Worm (Caenorhabditis elegans): Measurements from ENCODE around the gene srbc-83.
"Not testable (repeated sequence)": the region's sequence is repeated elsewhere in the genome, so short reads cannot be mapped to it uniquely, and the experiment has no call there.

Gene srbc-83

DNA sequence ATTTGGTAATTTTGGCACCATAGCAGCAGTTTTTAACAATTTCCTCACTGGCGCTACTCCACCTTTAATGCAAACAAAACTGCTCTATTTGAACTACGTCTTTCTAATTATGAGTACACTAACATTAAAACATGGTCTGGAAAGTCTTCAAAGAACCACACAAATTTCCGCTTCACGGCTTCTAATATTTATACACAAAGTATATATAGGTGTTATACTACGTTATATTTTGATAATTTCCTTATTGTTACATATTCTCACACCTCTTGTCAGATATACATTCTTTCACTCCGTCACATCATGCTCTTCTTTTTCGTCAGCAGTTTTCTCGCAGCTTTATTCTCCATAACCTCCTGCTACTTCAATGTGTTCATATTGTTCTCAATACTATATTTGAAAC is 3.1 kb downstream of the srbc-83 start, which contains the start of gene srbc-82:
Gene srbc-82 (plus strand): TSS at position 301 of the 400 bp plus-strand sequence.
- no peak for TF ChIP-seq unc-62 (GFP tag; optimal IDR thresholded peaks at IDR 0.05)

DNA sequence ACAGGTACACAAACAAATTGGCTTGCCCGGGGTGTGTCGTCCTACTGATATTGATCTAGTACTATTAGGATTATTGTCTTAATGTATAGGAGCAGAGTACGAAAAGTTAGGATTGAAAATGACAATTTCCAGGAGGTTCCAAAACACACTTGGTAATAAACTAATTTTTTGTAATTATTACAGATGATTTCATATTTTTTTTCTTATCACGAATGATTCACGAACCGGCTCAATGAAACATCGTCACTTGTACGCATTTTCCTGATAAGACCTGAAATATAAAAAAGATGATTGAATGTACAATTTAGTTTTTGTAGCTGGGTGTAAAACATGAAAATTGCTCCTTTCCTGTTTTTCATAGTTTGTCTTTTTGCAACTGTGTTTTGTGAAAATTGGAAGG is 5.3 kb downstream of the srbc-83 start, which contains the start of the genes C31A11.13 and oac-6:
Gene C31A11.13 (minus strand): TSS at position 113 of the 400 bp plus-strand sequence.
Gene oac-6 (plus strand): TSS at position 279 of the 400 bp plus-strand sequence.
- TF ChIP-seq unc-62 (GFP tag; optimal IDR thresholded peaks at IDR 0.05), result no peak

DNA sequence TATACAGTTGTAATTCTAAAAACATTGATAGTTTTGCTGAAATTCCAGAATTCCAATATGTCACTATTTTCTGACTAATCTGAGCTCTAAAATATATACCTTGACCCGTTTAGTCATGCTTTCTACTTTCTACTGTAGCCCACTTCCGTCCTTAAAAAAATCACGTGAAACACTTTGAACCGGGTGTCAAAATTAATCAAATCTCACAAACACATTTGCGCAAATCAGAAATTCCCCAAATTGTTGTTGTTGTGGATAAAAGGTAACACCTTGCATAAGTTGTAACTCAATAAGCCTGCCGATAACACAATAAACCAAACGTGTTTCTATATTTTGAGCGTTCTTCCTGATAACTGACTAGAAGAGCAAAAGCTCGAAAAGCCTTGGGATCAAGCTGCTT is 10.1 kb downstream of the srbc-83 start, which contains the start of gene srxa-7:
Gene srxa-7 (plus strand): TSS at position 301 of the 400 bp plus-strand sequence.
- TF ChIP-seq unc-62 (GFP tag; optimal IDR thresholded peaks at IDR 0.05), result no peak

DNA sequence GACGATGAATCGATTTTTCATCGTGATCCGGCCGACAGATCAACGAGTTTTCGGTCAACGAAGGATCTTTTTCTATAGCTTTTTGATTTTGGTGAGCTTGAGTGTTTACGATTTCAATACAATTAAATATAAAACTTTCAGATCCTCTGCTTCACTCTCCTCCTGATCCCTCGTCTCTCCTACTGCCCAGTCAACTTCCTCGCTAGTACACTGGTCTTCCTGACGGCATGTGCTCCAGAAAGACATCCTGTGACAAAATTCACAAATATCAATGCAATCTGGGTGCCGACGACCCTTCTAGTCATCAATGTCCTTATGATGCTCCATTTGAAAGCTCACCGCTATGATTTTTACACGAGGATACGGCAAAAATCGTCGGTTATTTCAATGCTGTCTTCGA is 11.2 kb downstream of the srbc-83 start:
- no peak for TF ChIP-seq unc-62 (GFP tag; optimal IDR thresholded peaks at IDR 0.05)

DNA sequence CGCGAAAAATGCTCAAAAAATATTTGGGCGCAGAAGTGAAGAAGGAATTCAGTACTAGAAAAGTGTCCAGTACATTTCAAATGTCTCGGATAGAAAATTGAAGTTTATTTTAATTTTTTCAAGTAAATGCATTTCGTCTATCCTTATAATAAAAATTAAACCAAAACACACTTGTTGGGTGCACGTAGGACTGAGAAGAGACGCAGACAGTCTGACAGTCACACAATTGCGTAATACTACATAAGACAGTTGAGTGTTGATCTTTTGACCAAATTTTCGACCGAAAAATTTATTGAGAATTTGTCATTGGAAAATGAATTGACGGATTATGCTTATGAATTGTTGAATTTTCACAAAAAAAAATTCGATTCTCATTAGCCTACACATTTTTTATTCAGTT is 12.4 kb downstream of the srbc-83 start, which contains the start of gene oac-7:
Gene oac-7 (plus strand): TSS at position 283 of the 400 bp plus-strand sequence.
- TF ChIP-seq unc-62 (GFP tag; optimal IDR thresholded peaks at IDR 0.05), result no peak

DNA sequence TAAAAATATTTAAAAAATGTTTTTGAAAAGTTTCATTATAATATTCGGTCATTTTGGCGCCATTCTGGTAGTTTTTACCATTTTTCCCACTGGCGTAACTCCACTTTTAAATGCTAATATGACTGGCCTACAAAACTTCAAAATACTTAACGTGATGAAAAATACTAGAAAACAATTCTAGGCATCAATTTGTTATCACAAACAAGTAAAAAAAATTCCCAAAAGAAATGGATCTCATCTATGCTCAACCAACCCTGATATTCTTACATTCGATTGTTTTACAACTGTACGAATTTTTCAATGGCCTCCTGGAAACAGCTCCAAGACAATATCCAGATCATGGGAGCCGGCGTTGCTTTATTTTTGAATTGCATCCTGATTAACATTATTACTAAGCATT is 17.8 kb downstream of the srbc-83 start, which contains the start of gene str-214:
Gene str-214 (plus strand): TSS at position 301 of the 400 bp plus-strand sequence.
- no peak for TF ChIP-seq unc-62 (GFP tag; optimal IDR thresholded peaks at IDR 0.05)

DNA sequence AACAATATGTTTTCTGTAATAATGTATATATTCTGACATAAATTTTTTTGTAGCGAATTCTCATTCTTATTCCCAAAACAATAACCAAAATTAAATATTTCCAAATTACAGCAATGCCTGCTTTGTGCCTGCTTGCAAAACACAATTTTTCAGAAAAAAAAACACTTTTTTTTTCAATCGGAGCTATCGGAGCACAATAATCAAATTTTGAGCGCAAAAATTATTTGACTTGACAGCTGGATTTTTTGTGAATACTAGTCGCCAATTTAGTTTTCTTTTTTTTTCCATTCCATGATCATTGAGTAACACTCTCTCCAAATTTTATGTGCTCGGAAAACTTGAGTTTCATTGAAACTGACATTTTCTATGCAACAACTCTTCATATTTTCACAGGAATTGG is 20.1 kb downstream of the srbc-83 start, which contains the start of gene srh-180:
Gene srh-180 (plus strand): TSS at position 301 of the 400 bp plus-strand sequence.
- TF ChIP-seq unc-62 (GFP tag; optimal IDR thresholded peaks at IDR 0.05), result no peak

DNA sequence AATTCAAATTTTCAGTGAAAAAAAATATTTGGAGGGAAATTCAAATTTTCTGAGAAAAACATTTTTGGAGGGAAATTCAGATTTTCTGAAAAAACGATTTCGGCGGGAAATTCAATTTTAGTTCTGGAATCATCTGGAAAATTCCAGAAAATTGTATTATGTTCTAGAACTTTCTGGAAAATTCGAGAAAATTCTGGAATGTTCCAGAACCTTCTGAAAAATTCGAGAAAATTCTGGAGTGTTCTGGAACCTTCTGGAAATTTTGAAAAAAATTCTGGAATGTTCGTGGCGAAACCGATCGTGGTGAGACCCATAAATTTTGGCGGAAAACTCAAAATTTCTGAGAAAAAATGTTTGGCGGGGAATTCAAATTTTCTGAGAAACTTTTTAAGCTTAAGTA is 25.0 kb downstream of the srbc-83 start:
- TF ChIP-seq unc-62 (GFP tag; optimal IDR thresholded peaks at IDR 0.05), result no peak

DNA sequence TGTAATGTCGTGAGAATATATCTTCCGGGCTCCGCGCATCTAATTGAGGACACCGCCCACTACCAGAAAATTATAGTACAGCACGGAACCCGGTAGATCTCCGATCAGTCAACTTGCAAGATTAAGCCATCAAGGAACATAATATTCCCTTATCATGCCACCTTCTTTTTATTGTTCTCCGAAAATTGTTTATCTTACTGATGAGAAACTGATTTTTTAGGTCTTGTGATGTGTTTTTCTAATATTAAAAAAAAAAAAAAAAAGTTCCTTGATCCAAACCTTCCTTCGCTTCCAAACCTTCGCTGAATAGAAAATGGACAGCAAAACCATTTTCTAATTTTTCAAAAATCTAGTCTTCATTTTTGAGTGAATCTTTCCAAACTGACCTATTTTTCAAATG is 31.7 kb downstream of the srbc-83 start, which contains the start of gene F57G8.7:
Gene F57G8.7 (plus strand): TSS at position 301 of the 400 bp plus-strand sequence.
- TF ChIP-seq unc-62 (GFP tag; optimal IDR thresholded peaks at IDR 0.05), result no peak

DNA sequence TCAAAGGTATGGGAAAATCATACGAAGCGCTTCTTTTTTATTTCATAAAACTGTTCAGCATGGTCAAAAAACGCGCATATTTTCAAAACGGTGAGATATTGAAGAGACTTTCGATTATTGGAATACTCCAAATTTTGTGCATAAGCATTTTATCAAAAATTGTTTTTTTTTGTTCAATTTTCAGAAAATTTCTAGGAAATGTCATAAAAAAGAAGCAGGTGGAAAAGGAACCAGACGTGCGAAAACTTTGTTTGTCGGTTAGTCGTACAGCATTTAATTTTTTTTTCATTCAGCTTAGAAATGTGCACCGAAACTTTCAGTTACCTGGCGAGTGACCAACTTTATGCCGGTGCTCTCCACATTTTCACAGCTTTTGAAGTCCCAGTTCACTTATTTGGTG is 36.2 kb downstream of the srbc-83 start, which contains the start of gene srh-167:
Gene srh-167 (plus strand): TSS at position 301 of the 400 bp plus-strand sequence.
- TF ChIP-seq unc-62 (GFP tag; optimal IDR thresholded peaks at IDR 0.05), result no peak

DNA sequence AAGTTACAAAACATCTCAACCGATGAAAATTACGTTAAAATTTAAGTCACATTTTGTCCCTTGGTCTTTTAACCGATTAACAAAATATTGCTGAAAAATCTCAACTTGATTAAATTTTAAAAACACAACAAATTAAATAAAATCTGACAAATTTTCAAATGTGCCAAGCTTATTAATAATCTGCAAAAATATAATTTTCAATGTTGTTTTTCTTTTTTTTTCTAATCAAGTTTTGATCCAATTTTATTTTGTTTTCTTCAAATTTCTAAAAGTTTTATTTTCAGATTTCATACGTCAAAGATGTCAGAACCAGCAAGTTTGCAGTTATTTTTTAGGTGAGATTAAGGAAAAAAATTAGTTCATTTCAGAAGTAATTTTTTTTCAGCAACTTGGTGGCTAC is 39.2 kb downstream of the srbc-83 start, which contains the start of gene srw-87:
Gene srw-87 (plus strand): TSS at position 301 of the 400 bp plus-strand sequence.
- no peak for TF ChIP-seq unc-62 (GFP tag; optimal IDR thresholded peaks at IDR 0.05)

DNA sequence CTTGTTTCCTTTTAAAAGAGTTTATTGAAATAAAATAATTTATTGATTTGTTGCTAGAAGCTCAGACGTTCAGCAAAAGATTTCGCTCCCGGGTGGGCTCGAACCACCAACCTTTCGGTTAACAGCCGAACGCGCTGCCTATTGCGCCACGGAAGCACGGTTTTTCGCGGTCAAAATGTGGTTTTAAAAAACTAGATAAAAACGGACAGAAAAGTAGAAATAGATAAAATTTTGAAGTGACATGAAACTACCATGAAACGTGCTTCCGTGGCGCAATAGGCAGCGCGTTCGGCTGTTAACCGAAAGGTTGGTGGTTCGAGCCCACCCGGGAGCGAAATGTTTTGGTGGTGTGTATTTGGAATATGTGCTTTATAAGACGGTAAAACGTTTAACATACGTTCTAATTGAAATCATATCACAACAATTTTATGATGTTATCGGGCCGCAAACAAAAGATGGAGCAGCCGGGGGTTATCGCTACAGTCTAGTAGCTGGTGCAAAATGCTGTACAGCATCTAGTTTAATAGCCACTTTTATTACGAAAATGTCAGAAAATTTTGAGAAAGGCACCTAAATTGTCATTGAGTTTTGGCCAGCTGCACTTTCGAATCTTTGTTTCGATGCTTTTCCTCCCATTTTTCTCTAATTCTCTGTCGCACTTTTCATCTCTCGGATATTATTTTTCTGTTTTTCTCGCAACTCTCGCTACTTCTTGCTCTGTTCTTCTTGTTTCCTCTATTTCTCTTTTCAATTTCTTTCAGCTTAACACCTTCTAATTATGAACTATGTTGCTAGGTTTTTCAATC is 41.3 kb downstream of the srbc-83 start, which contains the start of gene slc-9B.2:
Gene slc-9B.2 (plus strand): TSS at position 756 of the 806 bp plus-strand sequence.
- TF ChIP-seq unc-62 (GFP tag; optimal IDR thresholded peaks at IDR 0.05), result not testable (repeated sequence)

DNA sequence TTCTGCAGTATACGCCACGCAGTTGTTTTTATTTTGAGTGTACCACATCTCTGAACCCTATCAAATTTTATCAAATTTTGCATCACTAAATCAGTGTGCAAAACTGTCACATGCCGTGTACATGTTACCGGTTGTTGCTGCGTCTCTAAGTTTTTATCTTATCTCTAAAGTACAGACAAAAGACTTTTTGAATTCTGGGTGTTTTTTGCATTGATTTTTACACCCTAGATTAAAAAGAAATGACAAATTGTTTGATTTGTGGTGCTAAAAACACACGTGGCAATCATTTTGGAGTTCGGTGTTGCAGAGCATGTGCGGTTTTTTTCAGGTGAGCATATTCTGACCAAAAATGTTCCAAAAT is 45.1 kb downstream of the srbc-83 start, which contains the start of gene nhr-193:
Gene nhr-193 (plus strand): TSS at position 51 of the 361 bp plus-strand sequence.
- no peak for TF ChIP-seq unc-62 (GFP tag; optimal IDR thresholded peaks at IDR 0.05)

DNA sequence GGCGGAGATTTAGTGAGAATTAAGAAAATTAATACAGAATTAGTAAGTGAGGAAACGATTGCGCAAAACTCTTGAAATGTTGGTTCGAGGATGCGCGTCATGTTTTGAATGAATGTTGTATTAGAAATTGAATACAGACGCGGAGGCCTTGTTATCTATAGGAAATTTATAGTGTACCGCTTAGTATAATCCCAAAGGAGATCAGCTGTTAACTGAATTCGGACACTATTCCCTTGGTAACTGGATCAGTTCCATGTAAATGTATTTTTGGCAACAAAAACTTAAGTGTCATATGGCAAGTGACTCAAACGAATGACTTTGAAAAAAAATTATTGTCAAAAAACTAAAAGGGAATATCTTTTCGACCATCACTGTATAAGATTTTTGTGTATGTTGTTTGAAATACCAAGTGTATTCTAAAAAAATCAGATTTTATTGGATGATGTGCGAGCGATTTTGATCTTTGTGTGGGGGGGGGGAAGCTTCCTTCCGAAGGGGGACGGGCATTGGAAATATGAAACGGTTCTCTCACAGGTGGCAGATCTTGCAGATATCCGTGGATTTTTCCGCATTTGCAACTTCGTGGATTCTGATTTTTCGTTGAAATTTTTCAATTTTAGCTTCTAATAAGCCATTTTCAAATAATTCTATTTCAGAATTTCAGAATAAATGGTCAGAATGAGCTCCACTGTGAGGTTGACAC is 49.4 kb downstream of the srbc-83 start, which contains the start of the genes W08G11.5 and W08G11.1:
Gene W08G11.5 (minus strand): TSS at position 101 of the 703 bp plus-strand sequence.
Gene W08G11.1 (plus strand): TSS at position 653 of the 703 bp plus-strand sequence.
- no peak for TF ChIP-seq unc-62 (GFP tag; optimal IDR thresholded peaks at IDR 0.05)
